Worm (Caenorhabditis elegans) whole organism, L4 larva: Measurements from ENCODE around the gene mek-1.

Experiments used
- unc-39 ChIP-seq: sonication (generic microtip); optimal IDR thresholded peaks from 2 replicates; lab custom pipeline; 2017; ENCODE audit warnings: missing biosample characterization, missing genetic modification characterization
- zfp-3 ChIP-seq: fragments of 200-800 bp; sonication (Bioruptor generic); conservative IDR thresholded peaks from 2 replicates; pipeline ENCODE4 v1.3.6; 2022; ENCODE audit warnings: missing genetic modification reagents, missing genetic modification characterization, missing compliant biosample characterization

- TF ChIP-seq zfp-3 (GFP tag; lab: Robert Waterston, UW), result no peak
- TF ChIP-seq unc-39 (tag; lab: Kevin White, UChicago), result no peak
Measured at ce11 chrX:7446485-7446884, 32.6 kb upstream of the mek-1 start.
